Fruit fly (Drosophila melanogaster) ovary, adult (tissue): ENCODE data around the gene CG13373.

Experiments used
- CG17801 ChIP-seq: fragments of 200-800 bp; optimal IDR thresholded peaks from 2 replicates; lab custom pipeline; 2019; ENCODE audit warnings: missing biosample characterization, mild to moderate bottlenecking, missing genetic modification characterization, moderate library complexity; ENCODE audit not compliant: partially characterized antibody

Gene CG13373

dm6 chrX:515676-516075, 38.9 kb downstream of the CG13373 start:
- no peak for TF ChIP-seq CG17801

- TF ChIP-seq CG17801 = no peak
Measured at dm6 chrX:518858-519257, 42.1 kb downstream of the CG13373 start.

dm6 chrX:520215-520861, 43.6 kb downstream of the CG13373 start:
- no peak for TF ChIP-seq CG17801

- TF ChIP-seq CG17801 = no peak
Measured at dm6 chrX:521683-522082, 44.9 kb downstream of the CG13373 start.

dm6 chrX:522357-523043, 45.7 kb downstream of the CG13373 start:
- TF ChIP-seq CG17801 = peak; percentile 81

dm6 chrX:523179-523851, 46.5 kb downstream of the CG13373 start, which contains the start of gene elav:
Gene elav (minus strand): TSS chrX:523226.
- TF ChIP-seq CG17801 = peak; percentile 99

dm6 chrX:524331-524730, 47.5 kb downstream of the CG13373 start:
- no peak for TF ChIP-seq CG17801

dm6 chrX:525610-526009, 48.8 kb downstream of the CG13373 start:
- TF ChIP-seq CG17801 = no peak

dm6 chrX:526479-527071, 49.8 kb downstream of the CG13373 start:
- no peak for TF ChIP-seq CG17801
